Fruit fly (Drosophila melanogaster) whole organism, embryonic: ENCODE results near the gene CG32700.

Experiments used
- BtbVII ChIP-seq: fragments of 200-800 bp; sonication (Bioruptor generic); optimal IDR thresholded peaks from 3 replicates; lab custom pipeline; 2017; ENCODE audit warnings: missing biosample characterization, mild to moderate bottlenecking, missing genetic modification characterization
- CG11696 ChIP-seq: fragments of 200-800 bp; sonication (Bioruptor generic); IDR thresholded peaks from 2 replicates; pipeline ENCODE4 v1.3.6; 2022; ENCODE audit warnings: missing biosample characterization, missing genetic modification characterization
- CG12219 ChIP-seq: fragments of 200-800 bp; sonication (Bioruptor generic); optimal IDR thresholded peaks from 3 replicates; lab custom pipeline; 2018; ENCODE audit warnings: missing biosample characterization, mild to moderate bottlenecking, missing genetic modification characterization
- CG12744 ChIP-seq: fragments of 200-800 bp; sonication (Bioruptor generic); optimal IDR thresholded peaks from 2 replicates; lab custom pipeline; 2016; ENCODE audit warnings: missing biosample characterization, missing genetic modification characterization
- CG14860 ChIP-seq: fragments of 200-800 bp; sonication (Bioruptor generic); IDR thresholded peaks from 3 replicates; pipeline ENCODE4 v1.3.6; 2022; ENCODE audit warnings: missing biosample characterization, missing genetic modification characterization; ENCODE audit not compliant: partially characterized antibody
- CG1529 ChIP-seq: fragments of 200-800 bp; sonication (Bioruptor generic); optimal IDR thresholded peaks from 3 replicates; lab custom pipeline; 2018; ENCODE audit warnings: missing biosample characterization, missing genetic modification characterization
- CG15479 ChIP-seq: fragments of 200-800 bp; sonication (Bioruptor generic); optimal IDR thresholded peaks from 3 replicates; lab custom pipeline; 2019; ENCODE audit warnings: missing biosample characterization, mild to moderate bottlenecking, missing genetic modification characterization, moderate library complexity
- CG15601 ChIP-seq: fragments of 200-800 bp; sonication (Bioruptor generic); optimal IDR thresholded peaks from 3 replicates; lab custom pipeline; 2019; ENCODE audit warnings: missing biosample characterization, mild to moderate bottlenecking, missing genetic modification characterization, moderate library complexity
- CG16863 ChIP-seq: fragments of 200-800 bp; sonication (Bioruptor generic); optimal IDR thresholded peaks from 3 replicates; lab custom pipeline; 2016; ENCODE audit warnings: missing biosample characterization, missing genetic modification characterization
- CG1792 ChIP-seq: fragments of 200-800 bp; sonication (Bioruptor generic); optimal IDR thresholded peaks from 2 replicates; lab custom pipeline; 2016; ENCODE audit warnings: missing biosample characterization, missing genetic modification characterization
- CG2889 ChIP-seq: fragments of 200-800 bp; sonication (Bioruptor generic); IDR thresholded peaks from 3 replicates; pipeline ENCODE4 v1.3.6; 2022; ENCODE audit warnings: missing biosample characterization, missing genetic modification characterization
- CG30431 ChIP-seq: fragments of 200-800 bp; sonication (Bioruptor generic); optimal IDR thresholded peaks from 2 replicates; lab custom pipeline; 2017; ENCODE audit warnings: missing biosample characterization, missing genetic modification characterization
- CG4328 ChIP-seq: fragments of 200-800 bp; sonication (Bioruptor generic); optimal IDR thresholded peaks from 3 replicates; lab custom pipeline; 2017; ENCODE audit warnings: missing biosample characterization, missing genetic modification reagents, missing genetic modification characterization
- CG43689 ChIP-seq: fragments of 200-800 bp; sonication (Bioruptor generic); IDR thresholded peaks from 2 replicates; pipeline ENCODE4 v1.3.6; 2022; ENCODE audit warnings: missing biosample characterization, missing genetic modification characterization
- CG4617 ChIP-seq: fragments of 200-800 bp; sonication (Bioruptor generic); optimal IDR thresholded peaks from 3 replicates; lab custom pipeline; 2016; ENCODE audit warnings: missing biosample characterization, missing genetic modification characterization, borderline replicate concordance
- CG5180 ChIP-seq: fragments of 200-800 bp; sonication (Bioruptor generic); optimal IDR thresholded peaks from 3 replicates; lab custom pipeline; 2017; ENCODE audit warnings: missing biosample characterization, missing genetic modification characterization, mild to moderate bottlenecking, moderate library complexity, missing genetic modification reagents
- CG6813 ChIP-seq: fragments of 200-800 bp; sonication (Bioruptor generic); optimal IDR thresholded peaks from 2 replicates; lab custom pipeline; 2017; ENCODE audit warnings: missing biosample characterization, missing genetic modification characterization, mild to moderate bottlenecking, moderate library complexity, missing genetic modification reagents
- CG8359 ChIP-seq: fragments of 200-800 bp; sonication (Bioruptor generic); optimal IDR thresholded peaks from 2 replicates; lab custom pipeline; 2017; ENCODE audit warnings: missing biosample characterization, mild to moderate bottlenecking, missing genetic modification characterization, borderline replicate concordance
- CG8944 ChIP-seq: fragments of 200-800 bp; sonication (Bioruptor generic); optimal IDR thresholded peaks from 3 replicates; lab custom pipeline; 2016; ENCODE audit warnings: missing biosample characterization, missing genetic modification characterization
- CG9215 ChIP-seq: fragments of 200-800 bp; sonication (Bioruptor generic); IDR thresholded peaks from 2 replicates; pipeline ENCODE4 v1.3.6; 2022; ENCODE audit warnings: missing biosample characterization, missing genetic modification characterization
- CG9609 ChIP-seq: fragments of 200-800 bp; sonication (Bioruptor generic); optimal IDR thresholded peaks from 3 replicates; lab custom pipeline; 2016; ENCODE audit warnings: missing biosample characterization, missing genetic modification characterization
- CG9932 ChIP-seq: fragments of 200-800 bp; sonication (Bioruptor generic); IDR thresholded peaks from 2 replicates; pipeline ENCODE4 v1.3.6; 2022; ENCODE audit warnings: missing biosample characterization, missing genetic modification characterization
- D19B ChIP-seq: fragments of 200-800 bp; sonication (Bioruptor generic); optimal IDR thresholded peaks from 2 replicates; lab custom pipeline; 2017; ENCODE audit warnings: missing biosample characterization, mild to moderate bottlenecking, missing genetic modification characterization
- Dad ChIP-seq: fragments of 200-800 bp; sonication (Bioruptor generic); optimal IDR thresholded peaks from 3 replicates; lab custom pipeline; 2016; ENCODE audit warnings: missing biosample characterization, missing genetic modification characterization
- Dek ChIP-seq: fragments of 200-800 bp; sonication (Bioruptor generic); optimal IDR thresholded peaks from 3 replicates; lab custom pipeline; 2019; ENCODE audit warnings: missing biosample characterization, mild to moderate bottlenecking, missing genetic modification characterization, moderate library complexity
- Dref ChIP-seq: fragments of 200-800 bp; sonication (Bioruptor generic); IDR thresholded peaks from 2 replicates; pipeline ENCODE4 v1.3.6; 2022; ENCODE audit warnings: missing biosample characterization, missing genetic modification characterization
- E2f1 ChIP-seq: fragments of 200-800 bp; sonication (Bioruptor generic); IDR thresholded peaks from 2 replicates; pipeline ENCODE4 v1.3.6; 2022; ENCODE audit warnings: missing biosample characterization, missing genetic modification characterization
- Hand ChIP-seq: fragments of 200-800 bp; sonication (Bioruptor generic); optimal IDR thresholded peaks from 2 replicates; lab custom pipeline; 2017; ENCODE audit warnings: mild to moderate bottlenecking, missing biosample characterization, missing genetic modification reagents, missing genetic modification characterization
- Nf-YA ChIP-seq: fragments of 200-800 bp; sonication (Bioruptor generic); IDR thresholded peaks from 2 replicates; pipeline ENCODE4 v1.3.6; 2022; ENCODE audit warnings: missing biosample characterization, missing genetic modification characterization
- Opbp ChIP-seq: fragments of 200-800 bp; sonication (Bioruptor generic); IDR thresholded peaks from 3 replicates; pipeline ENCODE4 v1.3.6; 2022; ENCODE audit warnings: missing biosample characterization, missing genetic modification characterization; ENCODE audit not compliant: partially characterized antibody
- Ssrp ChIP-seq: fragments of 200-800 bp; sonication (Bioruptor generic); optimal IDR thresholded peaks from 2 replicates; lab custom pipeline; 2018; ENCODE audit warnings: missing biosample characterization, mild to moderate bottlenecking, missing genetic modification characterization, moderate library complexity
- Trl ChIP-seq, 3 experiments: fragments of >200 bp in 2 of 3; fragments of 200-800 bp in 1 of 3; sonication (Bioruptor generic) in 1 of 3; optimal IDR thresholded peaks; 2 replicates in 1 of 3; 3 replicates in 2 of 3; lab custom pipeline; 2016 to 2017; ENCODE audit warnings: missing biosample characterization in 1 of 3, missing genetic modification characterization in 1 of 3
- Usf ChIP-seq: fragments of 200-800 bp; sonication (Bioruptor generic); optimal IDR thresholded peaks from 2 replicates; lab custom pipeline; 2017; ENCODE audit warnings: missing genotype, missing biosample characterization, missing genetic modification characterization
- ac ChIP-seq: fragments of 200-800 bp; sonication (Bioruptor generic); optimal IDR thresholded peaks from 3 replicates; lab custom pipeline; 2017; ENCODE audit warnings: missing biosample characterization, mild to moderate bottlenecking, missing genetic modification characterization
- danr ChIP-seq: fragments of 200-800 bp; sonication (Bioruptor generic); IDR thresholded peaks from 2 replicates; pipeline ENCODE4 v1.3.6; 2022; ENCODE audit warnings: missing biosample characterization, missing genetic modification characterization
- dysf ChIP-seq: fragments of 200-800 bp; sonication (Bioruptor generic); IDR thresholded peaks from 3 replicates; pipeline ENCODE4 v1.3.6; 2022; ENCODE audit warnings: missing biosample characterization, missing genetic modification characterization
- gcm2 ChIP-seq: fragments of 200-800 bp; sonication (Bioruptor generic); optimal IDR thresholded peaks from 2 replicates; lab custom pipeline; 2016; ENCODE audit warnings: missing biosample characterization, missing genetic modification characterization
- hth ChIP-seq: fragments of >200 bp; optimal IDR thresholded peaks from 2 replicates; lab custom pipeline; 2017; ENCODE audit warnings: inconsistent platforms
- kay ChIP-seq: fragments of 200-800 bp; sonication (Bioruptor generic); optimal IDR thresholded peaks from 2 replicates; lab custom pipeline; 2016; ENCODE audit warnings: missing biosample characterization, missing genetic modification characterization
- kni ChIP-seq: fragments of 200-800 bp; sonication (Bioruptor generic); optimal IDR thresholded peaks from 3 replicates; lab custom pipeline; 2017; ENCODE audit warnings: mild to moderate bottlenecking, missing biosample characterization, missing genetic modification reagents, missing genetic modification characterization
- lola ChIP-seq, 3 experiments: fragments of >200 bp in 2 of 3; fragments of 200-800 bp in 1 of 3; sonication (Bioruptor generic) in 1 of 3; optimal IDR thresholded peaks; 2 replicates each; lab custom pipeline; 2017 to 2019; ENCODE audit warnings: missing biosample characterization in 3 of 3, missing genetic modification characterization in 3 of 3, mild to moderate bottlenecking in 1 of 3, moderate library complexity in 1 of 3
- lov ChIP-seq, 2 experiments: fragments of 200-800 bp in 1 of 2; fragments of >200 bp in 1 of 2; sonication (Bioruptor generic) in 1 of 2; IDR thresholded peaks in 1 of 2; optimal IDR thresholded peaks in 1 of 2; 2 replicates in 1 of 2; 3 replicates in 1 of 2; pipeline versions ENCODE4 v1.3.6 to Lab custom; 2017 to 2022; ENCODE audit warnings: missing biosample characterization in 1 of 2, missing genetic modification characterization in 1 of 2
- maf-S ChIP-seq: fragments of 200-800 bp; sonication (Bioruptor generic); optimal IDR thresholded peaks from 2 replicates; lab custom pipeline; 2016; ENCODE audit warnings: missing biosample characterization, missing genetic modification characterization
- nau ChIP-seq: fragments of 200-800 bp; sonication (Bioruptor generic); optimal IDR thresholded peaks from 3 replicates; lab custom pipeline; 2017; ENCODE audit warnings: missing biosample characterization, mild to moderate bottlenecking, missing genetic modification characterization, missing genetic modification reagents
- peb ChIP-seq: fragments of 200-800 bp; sonication (Bioruptor generic); IDR thresholded peaks from 2 replicates; pipeline ENCODE4 v1.3.6; 2022; ENCODE audit warnings: missing biosample characterization, missing genetic modification characterization
- pita ChIP-seq: fragments of 200-800 bp; sonication (Bioruptor generic); optimal IDR thresholded peaks from 2 replicates; lab custom pipeline; 2017; ENCODE audit warnings: missing biosample characterization, mild to moderate bottlenecking, missing genetic modification characterization
- prd ChIP-seq, 3 experiments: fragments of >200 bp in 2 of 3; fragments of 200-800 bp in 1 of 3; sonication (Bioruptor generic) in 1 of 3; optimal IDR thresholded peaks in 2 of 3; IDR thresholded peaks in 1 of 3; 2 replicates in 2 of 3; 3 replicates in 1 of 3; pipeline versions ENCODE4 v1.3.6 to Lab custom; 2017 to 2022; ENCODE audit warnings: missing biosample characterization in 1 of 3, missing genetic modification characterization in 1 of 3
- stc ChIP-seq: fragments of 200-800 bp; sonication (Bioruptor generic); IDR thresholded peaks from 2 replicates; pipeline ENCODE4 v1.3.6; 2022; ENCODE audit warnings: missing biosample characterization, missing genetic modification characterization
- tio ChIP-seq: fragments of 200-800 bp; sonication (Bioruptor generic); optimal IDR thresholded peaks from 2 replicates; lab custom pipeline; 2017; ENCODE audit warnings: missing biosample characterization, missing genetic modification characterization, inconsistent platforms
- zen ChIP-seq: fragments of 200-800 bp; sonication (Bioruptor generic); optimal IDR thresholded peaks from 3 replicates; lab custom pipeline; 2018; ENCODE audit warnings: missing biosample characterization, mild to moderate bottlenecking, missing genetic modification characterization, moderate library complexity

Gene CG32700

DNA sequence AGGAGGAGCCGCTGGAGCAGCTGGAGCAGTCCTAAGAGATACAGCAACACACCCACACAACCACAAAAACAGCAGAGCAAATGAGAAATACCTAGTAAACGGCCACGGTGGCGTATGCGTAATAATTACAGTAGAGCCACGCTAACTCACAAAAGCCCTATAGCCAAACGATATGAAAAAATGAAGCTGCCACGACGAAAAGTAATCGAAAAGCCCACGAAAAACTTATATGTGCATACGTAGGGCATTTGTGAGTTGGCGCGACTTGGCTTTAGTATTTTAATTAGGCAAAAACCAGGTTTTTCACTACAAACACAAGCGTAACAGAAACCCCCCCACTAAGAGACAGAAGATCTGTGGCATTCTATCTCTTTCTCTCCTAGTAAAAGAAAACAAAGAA lies 37.2 kb upstream of the CG32700 start (continued):
- no peak for TF ChIP-seq CG43689 (GFP tag; lab: Robert Waterston, UW)
- TF ChIP-seq CG4328 (GFP tag; lab: Kevin White, UChicago), result no peak
- no peak for TF ChIP-seq Ssrp (tag; lab: Kevin White, UChicago)
- TF ChIP-seq CG9609, result no peak
- no peak for TF ChIP-seq nau
- no peak for TF ChIP-seq Usf
- TF ChIP-seq Dad (GFP tag; lab: Kevin White, UChicago), result no peak
- no peak for TF ChIP-seq CG4617
- no peak for TF ChIP-seq Opbp (GFP tag; lab: Robert Waterston, UW)
- TF ChIP-seq CG11696 (GFP tag; lab: Robert Waterston, UW), result no peak
- TF ChIP-seq E2f1 (GFP tag; lab: Robert Waterston, UW), result peak; percentile 46; the same call in 1 of the 2 replicates
- no peak for TF ChIP-seq BtbVII
- no peak for TF ChIP-seq Dek (tag; lab: Kevin White, UChicago)
- no peak for TF ChIP-seq danr
- TF ChIP-seq lov (optimal IDR thresholded peaks at IDR 0.05; lab: Kevin White, UChicago), result no peak
- TF ChIP-seq lov (GFP tag; IDR thresholded peaks at IDR 0.05; lab: Robert Waterston, UW), result no peak
- TF ChIP-seq CG15601 (tag; lab: Kevin White, UChicago), result no peak
- TF ChIP-seq CG9215, result no peak
- TF ChIP-seq lola (GFP tag; optimal IDR thresholded peaks at IDR 0.05; lab: Kevin White, UChicago), result no peak
- TF ChIP-seq tio (GFP tag; lab: Kevin White, UChicago), result no peak
- TF ChIP-seq Hand (GFP tag; lab: Kevin White, UChicago), result no peak
- TF ChIP-seq Trl (optimal IDR thresholded peaks at IDR 0.05; lab: Kevin White, UChicago), result no peak
- TF ChIP-seq Trl (GFP tag; optimal IDR thresholded peaks at IDR 0.05; lab: Kevin White, UChicago), result no peak
- TF ChIP-seq CG2889 (GFP tag; lab: Robert Waterston, UW), result no peak
- no peak for TF ChIP-seq D19B (GFP tag; lab: Kevin White, UChicago)
- TF ChIP-seq Dref (GFP tag; lab: Robert Waterston, UW), result no peak
- TF ChIP-seq zen, result no peak
- no peak for TF ChIP-seq CG8944 (GFP tag; lab: Kevin White, UChicago)
- peak; percentile 62 for TF ChIP-seq CG9932
- TF ChIP-seq gcm2 (GFP tag; lab: Kevin White, UChicago), result no peak
- no peak for TF ChIP-seq CG12219 (GFP tag; lab: Kevin White, UChicago)
- no peak for TF ChIP-seq CG1792 (GFP tag; lab: Kevin White, UChicago)
- no peak for TF ChIP-seq CG12744
- no peak for TF ChIP-seq CG14860 (GFP tag; lab: Robert Waterston, UW)
- no peak for TF ChIP-seq CG5180 (GFP tag; lab: Kevin White, UChicago)
- TF ChIP-seq stc (GFP tag; lab: Robert Waterston, UW), result no peak
- TF ChIP-seq peb (GFP tag; lab: Robert Waterston, UW), result no peak
- TF ChIP-seq hth (lab: Kevin White, UChicago), result no peak
- no peak for TF ChIP-seq CG1529 (GFP tag; lab: Kevin White, UChicago)
- no peak for TF ChIP-seq CG8359 (GFP tag; lab: Kevin White, UChicago)
- no peak for TF ChIP-seq CG16863
- TF ChIP-seq kay, result no peak
- no peak for TF ChIP-seq ac (GFP tag; lab: Kevin White, UChicago)
- no peak for TF ChIP-seq Nf-YA
- TF ChIP-seq CG30431, result no peak
- no peak for TF ChIP-seq kni (GFP tag; lab: Kevin White, UChicago)
- no peak for TF ChIP-seq CG6813 (GFP tag; lab: Kevin White, UChicago)
- no peak for TF ChIP-seq maf-S
- TF ChIP-seq CG15479 (GFP tag; lab: Kevin White, UChicago), result no peak
- TF ChIP-seq pita, result no peak
- no peak for TF ChIP-seq dysf (GFP tag; lab: Robert Waterston, UW)
- no peak for TF ChIP-seq prd (optimal IDR thresholded peaks at IDR 0.05; lab: Kevin White, UChicago)
- 0 out of 3 replicates have a peak, but pooled peaks have one; percentile 4 for TF ChIP-seq prd (GFP tag; IDR thresholded peaks at IDR 0.05; lab: Robert Waterston, UW)
